Fruit fly (Drosophila melanogaster) whole organism, adult: ENCODE measurements around the gene Bace.

Experiments used
- Hr96 ChIP-seq: fragments of 200-800 bp; sonication (Bioruptor generic); optimal IDR thresholded peaks from 2 replicates; lab custom pipeline; 2016; ENCODE audit warnings: missing biosample characterization, missing genetic modification characterization
- cnc ChIP-seq, 2 experiments: fragments of >200 bp; optimal IDR thresholded peaks; 2 replicates each; lab custom pipeline; 2017
- ovo ChIP-seq: fragments of 200-800 bp; sonication (Bioruptor generic); optimal IDR thresholded peaks from 2 replicates; lab custom pipeline; 2016; ENCODE audit warnings: missing biosample characterization, missing genetic modification characterization

- TF ChIP-seq ovo (GFP tag; lab: Kevin White, UChicago) (no peak), cnc (optimal IDR thresholded peaks at IDR 0.05; lab: Kevin White, UChicago) (no peak), Hr96 (no peak)
These were observed 34.1 kb upstream of the Bace start for dm6 chr2L:8530189-8530588.
